Fruit fly (Drosophila melanogaster) whole organism, pupa: ENCODE data around the gene CG31609.

ENCODE experiments used
- CG10348 ChIP-seq: fragments of 200-800 bp; sonication (Bioruptor generic); IDR thresholded peaks from 2 replicates; pipeline ENCODE4 v1.3.6; 2022; ENCODE audit warnings: missing biosample characterization, missing genetic modification characterization
- CG12605 ChIP-seq: fragments of 200-800 bp; sonication (Bioruptor generic); IDR thresholded peaks from 2 replicates; pipeline ENCODE4 v1.3.6; 2022; ENCODE audit warnings: missing biosample characterization, missing genetic modification characterization
- CG13204 ChIP-seq: fragments of 200-800 bp; sonication (Bioruptor generic); optimal IDR thresholded peaks from 2 replicates; lab custom pipeline; 2018; ENCODE audit warnings: missing biosample characterization, mild to moderate bottlenecking, missing genetic modification characterization, moderate library complexity
- CG14655 ChIP-seq: fragments of 200-800 bp; sonication (Bioruptor generic); optimal IDR thresholded peaks from 3 replicates; lab custom pipeline; 2017; ENCODE audit warnings: mild to moderate bottlenecking, missing biosample characterization, missing genetic modification reagents, missing genetic modification characterization
- CG15710 ChIP-seq: fragments of 200-800 bp; sonication (Bioruptor generic); optimal IDR thresholded peaks from 2 replicates; lab custom pipeline; 2018; ENCODE audit warnings: missing biosample characterization, mild to moderate bottlenecking, missing genetic modification characterization, moderate library complexity
- CG17806 ChIP-seq: fragments of 200-800 bp; sonication (Bioruptor generic); optimal IDR thresholded peaks from 2 replicates; lab custom pipeline; 2018; ENCODE audit warnings: missing biosample characterization, mild to moderate bottlenecking, missing genetic modification characterization, moderate library complexity
- CG32121 ChIP-seq: fragments of 200-800 bp; sonication (Bioruptor generic); IDR thresholded peaks from 2 replicates; pipeline ENCODE4 v1.3.6; 2022; ENCODE audit warnings: missing biosample characterization, missing genetic modification characterization
- CG34367 ChIP-seq: fragments of 200-800 bp; sonication (Bioruptor generic); optimal IDR thresholded peaks from 2 replicates; lab custom pipeline; 2018; ENCODE audit warnings: missing biosample characterization, mild to moderate bottlenecking, missing genetic modification characterization
- CG4496 ChIP-seq: fragments of 200-800 bp; sonication (Bioruptor generic); IDR thresholded peaks from 3 replicates; pipeline ENCODE4 v1.3.6; 2022; ENCODE audit warnings: missing biosample characterization, missing genetic modification characterization
- CG8159 ChIP-seq: fragments of 200-800 bp; sonication (Bioruptor generic); optimal IDR thresholded peaks from 3 replicates; lab custom pipeline; 2018; ENCODE audit warnings: missing biosample characterization, mild to moderate bottlenecking, missing genetic modification characterization, moderate library complexity
- CG8301 ChIP-seq: fragments of 200-800 bp; sonication (Bioruptor generic); optimal IDR thresholded peaks from 2 replicates; lab custom pipeline; 2018; ENCODE audit warnings: missing biosample characterization, mild to moderate bottlenecking, missing genetic modification characterization
- CG9948 ChIP-seq: fragments of 200-800 bp; sonication (Bioruptor generic); optimal IDR thresholded peaks from 2 replicates; lab custom pipeline; 2018; ENCODE audit warnings: missing biosample characterization, mild to moderate bottlenecking, missing genetic modification characterization, moderate library complexity
- D1 ChIP-seq: fragments of 200-800 bp; sonication (Bioruptor generic); optimal IDR thresholded peaks from 2 replicates; lab custom pipeline; 2018; ENCODE audit warnings: missing biosample characterization, mild to moderate bottlenecking, missing genetic modification characterization, moderate library complexity
- EcR ChIP-seq: fragments of 200-800 bp; sonication (Bioruptor generic); optimal IDR thresholded peaks from 3 replicates; lab custom pipeline; 2019; ENCODE audit warnings: missing biosample characterization, missing genetic modification characterization, mild to moderate bottlenecking, moderate library complexity, missing genetic modification reagents
- Ets98B ChIP-seq: fragments of 200-800 bp; sonication (Bioruptor generic); IDR thresholded peaks from 2 replicates; pipeline ENCODE4 v1.3.6; 2022; ENCODE audit warnings: missing biosample characterization, missing genetic modification characterization
- Pif1A ChIP-seq: fragments of 200-800 bp; sonication (Bioruptor generic); optimal IDR thresholded peaks from 3 replicates; lab custom pipeline; 2016; ENCODE audit warnings: missing biosample characterization, missing genetic modification characterization
- Pif1B ChIP-seq: fragments of 200-800 bp; sonication (Bioruptor generic); optimal IDR thresholded peaks from 3 replicates; lab custom pipeline; 2016; ENCODE audit warnings: missing biosample characterization, missing genetic modification characterization
- Snoo ChIP-seq: fragments of 200-800 bp; sonication (Bioruptor generic); optimal IDR thresholded peaks from 3 replicates; lab custom pipeline; 2017; ENCODE audit warnings: missing biosample characterization, mild to moderate bottlenecking, missing genetic modification characterization, inconsistent platforms
- fd96Ca ChIP-seq: fragments of 200-800 bp; sonication (Bioruptor generic); IDR thresholded peaks from 3 replicates; pipeline ENCODE4 v1.3.6; 2022; ENCODE audit warnings: missing biosample characterization, missing genetic modification characterization
- gl ChIP-seq: fragments of 200-800 bp; sonication (Bioruptor generic); optimal IDR thresholded peaks from 2 replicates; lab custom pipeline; 2018; ENCODE audit warnings: missing biosample characterization, mild to moderate bottlenecking, missing genetic modification characterization
- rn ChIP-seq: fragments of 200-800 bp; sonication (Bioruptor generic); IDR thresholded peaks from 2 replicates; pipeline ENCODE4 v1.3.6; 2022; ENCODE audit warnings: missing biosample characterization, missing genetic modification characterization

Gene CG31609

DNA sequence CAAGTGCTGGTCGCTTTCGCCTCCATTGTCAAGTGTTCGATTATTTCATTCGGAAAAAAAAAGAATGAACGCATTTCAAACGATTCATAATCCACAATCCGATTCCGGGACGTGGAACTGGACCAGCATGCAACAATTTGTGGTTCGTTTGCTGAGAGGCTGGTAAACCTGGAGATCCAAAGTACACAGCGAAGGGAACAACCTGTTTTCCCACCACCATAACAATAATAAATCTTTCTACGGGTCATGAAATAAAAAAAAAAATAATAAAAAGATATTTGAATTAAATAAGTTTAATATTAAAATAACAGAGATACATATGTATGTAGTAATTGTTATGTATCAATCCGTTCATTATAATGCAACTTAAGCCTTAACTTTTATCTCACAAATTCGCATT, 27.1 kb downstream of the CG31609 start:
- TF ChIP-seq CG4496 (GFP tag; lab: Robert Waterston, UW) (no peak), Snoo (no peak), D1 (peak; percentile 9), gl (tag; lab: Kevin White, UChicago) (peak; percentile 20)

DNA sequence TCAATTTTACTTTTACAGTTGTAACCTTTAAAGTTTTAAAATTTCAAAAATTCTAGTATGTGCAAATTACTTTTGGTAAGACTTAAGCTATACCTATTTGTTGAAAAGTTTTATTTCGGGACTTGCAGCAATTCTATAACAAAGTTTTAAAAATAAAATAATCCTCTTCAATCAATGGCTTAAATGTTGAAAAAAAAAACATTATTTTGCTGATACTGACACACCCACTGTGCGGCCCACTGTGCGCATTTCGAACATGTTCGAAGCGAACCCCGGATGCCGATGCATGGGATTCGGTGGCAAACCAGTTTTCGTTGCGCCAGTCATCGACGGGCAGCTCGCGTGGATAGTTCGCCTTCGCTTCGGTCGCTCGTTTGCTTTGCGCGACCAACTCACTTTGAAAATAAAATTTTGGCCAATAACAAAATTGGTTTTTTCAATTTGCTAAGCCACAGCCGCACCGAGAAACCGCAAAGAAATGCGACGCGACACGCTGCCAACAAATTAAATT, 28.1 kb downstream of the CG31609 start, which contains the start of gene CG32982:
TSS of gene CG32982 (plus strand) at position 320 of the 511 bp plus-strand sequence.
- TF ChIP-seq CG4496 (GFP tag; lab: Robert Waterston, UW): peak; percentile 91
- TF ChIP-seq Pif1A: peak; percentile 17
- peak; percentile 4 for TF ChIP-seq fd96Ca (GFP tag; lab: Robert Waterston, UW)
- TF ChIP-seq Ets98B (GFP tag; lab: Robert Waterston, UW): peak; percentile 73
- TF ChIP-seq CG14655 (GFP tag; lab: Kevin White, UChicago): peak; percentile 94
- TF ChIP-seq CG32121 (GFP tag; lab: Robert Waterston, UW): peak; percentile 84
- 0 out of 2 replicates have a peak, but pooled peaks have one; percentile 39 for TF ChIP-seq CG12605 (GFP tag; lab: Robert Waterston, UW)
- TF ChIP-seq CG8159: peak; percentile 88
- peak; percentile 85 for TF ChIP-seq CG8301
- peak; percentile 81 for TF ChIP-seq CG17806
- TF ChIP-seq CG10348 (GFP tag; lab: Robert Waterston, UW): peak; percentile 33; the same call in 1 of the 2 replicates
- peak; percentile 28 for TF ChIP-seq gl (tag; lab: Kevin White, UChicago)
- peak; percentile 65; the same call in 1 of the 2 replicates for TF ChIP-seq rn
- peak; percentile 84 for TF ChIP-seq CG9948
- TF ChIP-seq CG15710 (tag; lab: Kevin White, UChicago): peak; percentile 87
- TF ChIP-seq CG34367 (tag; lab: Kevin White, UChicago): peak; percentile 81
- TF ChIP-seq Pif1B: peak; percentile 74
- peak; percentile 75 for TF ChIP-seq D1
- peak; percentile 37 for TF ChIP-seq CG13204 (GFP tag; lab: Kevin White, UChicago)
- TF ChIP-seq EcR: no peak
- peak; percentile 89 for TF ChIP-seq Snoo

DNA sequence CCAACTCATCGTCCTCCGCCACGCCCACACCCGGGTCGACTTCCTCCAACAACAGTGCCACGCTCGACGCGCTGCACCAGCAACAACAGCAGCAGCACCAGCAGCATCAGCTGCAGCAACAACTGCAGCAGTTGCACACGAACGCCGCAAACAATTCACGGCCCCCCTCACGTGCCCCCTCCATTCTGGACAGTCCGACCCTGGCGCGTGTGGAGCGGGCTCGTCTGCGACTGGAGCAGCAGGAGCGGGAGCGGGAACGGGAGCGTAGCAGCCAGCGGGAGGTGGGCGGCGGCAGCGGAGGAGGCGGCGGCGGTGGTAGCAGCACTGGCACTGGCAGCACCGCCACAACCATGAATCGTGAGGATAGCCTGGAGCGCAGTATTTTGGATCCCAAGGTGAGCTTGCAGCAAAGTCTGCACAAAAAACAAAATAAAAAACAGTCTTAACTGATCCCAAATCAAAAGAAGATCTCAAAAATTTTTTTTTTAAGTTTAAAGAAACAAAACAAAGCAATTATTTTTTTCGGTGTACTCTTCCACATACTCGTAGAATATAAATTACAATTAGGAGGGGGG, 29.8 kb downstream of the CG31609 start:
- TF ChIP-seq EcR (peak; percentile 26), D1 (no peak), Snoo (no peak), fd96Ca (GFP tag; lab: Robert Waterston, UW) (peak; percentile 57; the same call in 2 of the 3 replicates), CG9948 (no peak), CG32121 (GFP tag; lab: Robert Waterston, UW) (no peak), CG15710 (tag; lab: Kevin White, UChicago) (no peak), gl (tag; lab: Kevin White, UChicago) (no peak), CG13204 (GFP tag; lab: Kevin White, UChicago) (peak; percentile 99), CG17806 (no peak), rn (no peak), CG8301 (no peak), CG4496 (GFP tag; lab: Robert Waterston, UW) (no peak), CG10348 (GFP tag; lab: Robert Waterston, UW) (no peak), CG8159 (no peak), Pif1B (no peak), CG14655 (GFP tag; lab: Kevin White, UChicago) (no peak), Ets98B (GFP tag; lab: Robert Waterston, UW) (no peak), Pif1A (no peak), CG12605 (GFP tag; lab: Robert Waterston, UW) (no peak), CG34367 (tag; lab: Kevin White, UChicago) (no peak)
- TF ChIP-seq, all 21 proteins: peak for 3

dm6 chr2L:9130934-9131333, 33.6 kb downstream of the CG31609 start:
- TF ChIP-seq CG12605 (GFP tag; lab: Robert Waterston, UW) (no peak), D1 (no peak), CG15710 (tag; lab: Kevin White, UChicago) (no peak), CG9948 (no peak), CG32121 (GFP tag; lab: Robert Waterston, UW) (no peak), EcR (no peak), Pif1A (no peak), Ets98B (GFP tag; lab: Robert Waterston, UW) (no peak), rn (no peak), CG10348 (GFP tag; lab: Robert Waterston, UW) (no peak), CG8301 (no peak), CG34367 (tag; lab: Kevin White, UChicago) (no peak), CG17806 (no peak), fd96Ca (GFP tag; lab: Robert Waterston, UW) (no peak), CG4496 (GFP tag; lab: Robert Waterston, UW) (no peak)

DNA sequence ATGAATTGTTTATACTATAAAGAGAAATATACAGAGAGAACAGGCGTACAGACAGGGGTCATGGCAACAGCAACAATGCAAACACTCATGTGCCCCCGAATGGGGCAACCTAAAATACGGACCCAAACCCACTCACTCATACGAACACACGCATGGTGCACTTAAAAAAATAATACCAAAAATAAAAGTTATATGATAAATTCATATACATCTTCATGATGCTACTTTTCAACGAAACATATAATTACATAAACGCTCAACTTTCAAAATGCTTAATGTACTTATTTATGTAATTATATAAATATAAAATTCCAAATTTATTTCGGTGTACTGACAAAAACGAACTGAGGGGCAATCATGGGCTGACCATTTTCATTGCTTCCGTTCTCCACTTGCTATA, 35.8 kb downstream of the CG31609 start:
- TF ChIP-seq D1 (no peak), EcR (no peak), fd96Ca (GFP tag; lab: Robert Waterston, UW) (no peak), CG17806 (peak; percentile 81), CG15710 (tag; lab: Kevin White, UChicago) (peak; percentile 68), Ets98B (GFP tag; lab: Robert Waterston, UW) (peak; percentile 34), Pif1A (peak; percentile 47), CG34367 (tag; lab: Kevin White, UChicago) (peak; percentile 57), gl (tag; lab: Kevin White, UChicago) (no peak), rn (peak; percentile 14; the same call in 1 of the 2 replicates), CG14655 (GFP tag; lab: Kevin White, UChicago) (peak; percentile 65), CG32121 (GFP tag; lab: Robert Waterston, UW) (peak; percentile 46; the same call in 1 of the 2 replicates), CG8301 (peak; percentile 49), Snoo (peak; percentile 34), CG13204 (GFP tag; lab: Kevin White, UChicago) (peak; percentile 14), Pif1B (peak; percentile 59), CG10348 (GFP tag; lab: Robert Waterston, UW) (no peak), CG9948 (peak; percentile 79), CG4496 (GFP tag; lab: Robert Waterston, UW) (0 out of 3 replicates have a peak, but pooled peaks have one; percentile 23), CG12605 (GFP tag; lab: Robert Waterston, UW) (peak; percentile 35; the same call in 1 of the 2 replicates), CG8159 (peak; percentile 76)
